Fruit fly (Drosophila melanogaster) whole organism, wandering third instar larva: ENCODE data around the gene CG5969.

Source experiments
- Abd-B ChIP-seq: fragments of >200 bp; optimal IDR thresholded peaks from 2 replicates; lab custom pipeline; 2017; ENCODE audit warnings: missing biosample characterization, missing genetic modification characterization
- CG32264 ChIP-seq: fragments of 200-800 bp; sonication (Bioruptor generic); optimal IDR thresholded peaks from 2 replicates; lab custom pipeline; 2016; ENCODE audit warnings: missing biosample characterization, missing genetic modification characterization
- CG9705 ChIP-seq: fragments of 200-800 bp; sonication (Bioruptor generic); optimal IDR thresholded peaks from 2 replicates; lab custom pipeline; 2018; ENCODE audit warnings: missing biosample characterization, mild to moderate bottlenecking, missing genetic modification characterization
- CrebA ChIP-seq: fragments of 200-800 bp; sonication (Bioruptor generic); optimal IDR thresholded peaks from 2 replicates; lab custom pipeline; 2016; ENCODE audit warnings: missing biosample characterization, mild to moderate bottlenecking, missing genetic modification characterization, borderline replicate concordance
- Dfd ChIP-seq: fragments of >200 bp; optimal IDR thresholded peaks from 2 replicates; lab custom pipeline; 2017; ENCODE audit warnings: missing biosample characterization, missing genetic modification characterization
- GATAd ChIP-seq: sonication (Bioruptor generic); optimal IDR thresholded peaks from 2 replicates; lab custom pipeline; 2016; ENCODE audit warnings: missing biosample characterization, missing genetic modification characterization
- Hnf4 ChIP-seq: fragments of 200-800 bp; sonication (Bioruptor generic); optimal IDR thresholded peaks from 2 replicates; lab custom pipeline; 2016; ENCODE audit warnings: missing biosample characterization, mild to moderate bottlenecking, missing genetic modification characterization
- Hr78 ChIP-seq: fragments of >200 bp; optimal IDR thresholded peaks from 2 replicates; lab custom pipeline; 2017; ENCODE audit warnings: missing biosample characterization, missing genetic modification characterization
- Hr83 ChIP-seq: fragments of 200-300 bp; sonication (Bioruptor generic); optimal IDR thresholded peaks from 2 replicates; lab custom pipeline; 2016; ENCODE audit warnings: missing biosample characterization, mild to moderate bottlenecking, missing genetic modification characterization, moderate library complexity; ENCODE audit not compliant: poor library complexity, severe bottlenecking
- Jra ChIP-seq: sonication (Bioruptor generic); optimal IDR thresholded peaks from 2 replicates; lab custom pipeline; 2016; ENCODE audit warnings: missing biosample characterization, missing genetic modification characterization
- Mio ChIP-seq: sonication (Bioruptor generic); optimal IDR thresholded peaks from 2 replicates; lab custom pipeline; 2016; ENCODE audit warnings: missing biosample characterization, missing genetic modification characterization
- Myc ChIP-seq: fragments of >200 bp; optimal IDR thresholded peaks from 2 replicates; lab custom pipeline; 2017
- N ChIP-seq: fragments of >200 bp; optimal IDR thresholded peaks from 2 replicates; lab custom pipeline; 2018; ENCODE audit warnings: missing biosample characterization, missing external identifiers, missing genetic modification characterization
- Rel ChIP-seq, 2 experiments: fragments of 200-800 bp; sonication (Bioruptor generic) in 1 of 2; optimal IDR thresholded peaks; 2 replicates in 1 of 2; 3 replicates in 1 of 2; lab custom pipeline; 2016 to 2019; ENCODE audit warnings: mild to moderate bottlenecking in 2 of 2, missing biosample characterization in 2 of 2, missing genetic modification characterization in 2 of 2, moderate library complexity in 1 of 2
- Vsx2 ChIP-seq: fragments of 200-300, 225-300 bp; sonication (Bioruptor generic); optimal IDR thresholded peaks from 2 replicates; lab custom pipeline; 2018; ENCODE audit warnings: missing biosample characterization, missing genetic modification characterization; ENCODE audit not compliant: partially characterized antibody
- br ChIP-seq: fragments of 200-800 bp; sonication (Bioruptor generic); optimal IDR thresholded peaks from 2 replicates; lab custom pipeline; 2016; ENCODE audit warnings: missing biosample characterization, missing genetic modification characterization
- brk ChIP-seq: fragments of 200-800 bp; sonication (Bioruptor generic); optimal IDR thresholded peaks from 2 replicates; lab custom pipeline; 2016; ENCODE audit warnings: missing biosample characterization, mild to moderate bottlenecking, missing genetic modification characterization
- dmrt93B ChIP-seq: fragments of 200-800 bp; sonication (Bioruptor generic); optimal IDR thresholded peaks from 2 replicates; lab custom pipeline; 2018; ENCODE audit warnings: missing biosample characterization, mild to moderate bottlenecking, missing genetic modification characterization
- dsf ChIP-seq: sonication (Bioruptor generic); optimal IDR thresholded peaks from 2 replicates; lab custom pipeline; 2016; ENCODE audit warnings: missing biosample characterization, missing genetic modification characterization, borderline replicate concordance
- ey ChIP-seq: fragments of 200-800 bp; sonication (Bioruptor generic); optimal IDR thresholded peaks from 2 replicates; lab custom pipeline; 2016; ENCODE audit warnings: missing biosample characterization, missing genetic modification characterization
- foxo ChIP-seq, 2 experiments: fragments of 200-800 bp; sonication (Bioruptor generic); optimal IDR thresholded peaks; 2 replicates in 1 of 2; 3 replicates in 1 of 2; lab custom pipeline; 2016 to 2017; ENCODE audit warnings: missing biosample characterization in 2 of 2, missing genetic modification characterization in 2 of 2
- fru ChIP-seq: fragments of 200-800 bp; sonication (Bioruptor generic); optimal IDR thresholded peaks from 3 replicates; lab custom pipeline; 2016; ENCODE audit warnings: missing biosample characterization, mild to moderate bottlenecking, missing genetic modification characterization
- h ChIP-seq: fragments of 200-800 bp; sonication (Bioruptor generic); optimal IDR thresholded peaks from 3 replicates; lab custom pipeline; 2016; ENCODE audit warnings: missing biosample characterization, mild to moderate bottlenecking, missing genetic modification characterization
- jim ChIP-seq: fragments of 175-275, 200-325 bp; sonication (Bioruptor generic); optimal IDR thresholded peaks from 2 replicates; lab custom pipeline; 2016; ENCODE audit warnings: missing biosample characterization, mild to moderate bottlenecking, missing genetic modification characterization
- lola ChIP-seq: fragments of >200 bp; optimal IDR thresholded peaks from 2 replicates; lab custom pipeline; 2017; ENCODE audit warnings: missing biosample characterization, missing genetic modification characterization
- pan ChIP-seq: fragments of >200 bp; optimal IDR thresholded peaks from 2 replicates; lab custom pipeline; 2017
- psq ChIP-seq: fragments of 200-800 bp; sonication (Bioruptor generic); optimal IDR thresholded peaks from 3 replicates; lab custom pipeline; 2017; ENCODE audit warnings: missing biosample characterization, mild to moderate bottlenecking, missing genetic modification characterization, moderate library complexity
- rgr ChIP-seq: fragments of 200-800 bp; sonication (Bioruptor generic); optimal IDR thresholded peaks from 3 replicates; lab custom pipeline; 2016; ENCODE audit warnings: missing biosample characterization, mild to moderate bottlenecking, missing genetic modification characterization
- sage ChIP-seq: fragments of 200-800 bp; sonication (Bioruptor generic); optimal IDR thresholded peaks from 2 replicates; lab custom pipeline; 2016; ENCODE audit warnings: missing biosample characterization, mild to moderate bottlenecking, missing genetic modification characterization
- tai ChIP-seq: sonication (Bioruptor generic); optimal IDR thresholded peaks from 2 replicates; lab custom pipeline; 2016; ENCODE audit warnings: missing biosample characterization, missing genetic modification characterization
- usp ChIP-seq: fragments of >200 bp; optimal IDR thresholded peaks from 2 replicates; lab custom pipeline; 2017; ENCODE audit warnings: missing biosample characterization, missing genetic modification characterization

Gene CG5969

dm6 chr3L:20427449-20427848, 46.1 kb upstream of the CG5969 start, which contains the start of gene CG5274:
Gene CG5274 (minus strand): TSS chr3L:20427666.
- TF ChIP-seq GATAd (GFP tag; lab: Kevin White, UChicago), result no peak
- TF ChIP-seq ey (GFP tag; lab: Kevin White, UChicago), result no peak

DNA sequence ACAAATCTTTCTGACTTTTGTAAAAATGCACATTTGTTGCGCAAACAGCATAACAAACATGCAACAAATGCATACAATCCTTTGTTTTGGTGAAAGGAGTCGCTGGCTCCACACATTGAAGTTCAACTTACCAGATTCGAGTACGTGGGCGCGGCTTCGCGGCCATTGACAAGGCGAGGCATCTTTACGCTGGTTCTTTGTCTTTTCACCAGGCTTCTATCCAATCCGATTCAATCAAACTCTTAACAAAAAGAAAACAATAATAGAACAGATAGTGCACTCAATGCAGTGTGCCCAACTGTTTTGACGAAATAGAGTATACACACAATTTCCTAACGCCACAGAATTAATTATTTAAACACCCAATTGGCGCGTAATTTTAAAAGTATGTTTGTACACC, 43.4 kb upstream of the CG5969 start, which contains the start of gene CG5262:
Gene CG5262, minus strand, starts transcription at position 294 of the 400 bp plus-strand sequence.
- TF ChIP-seq Myc (lab: Kevin White, UChicago) (no peak), brk (no peak), GATAd (GFP tag; lab: Kevin White, UChicago) (no peak), Rel (GFP tag; optimal IDR thresholded peaks at IDR 0.05; lab: Kevin White, UChicago) (no peak), Rel (tag; optimal IDR thresholded peaks at IDR 0.05; lab: Kevin White, UChicago) (peak; percentile 15)

DNA sequence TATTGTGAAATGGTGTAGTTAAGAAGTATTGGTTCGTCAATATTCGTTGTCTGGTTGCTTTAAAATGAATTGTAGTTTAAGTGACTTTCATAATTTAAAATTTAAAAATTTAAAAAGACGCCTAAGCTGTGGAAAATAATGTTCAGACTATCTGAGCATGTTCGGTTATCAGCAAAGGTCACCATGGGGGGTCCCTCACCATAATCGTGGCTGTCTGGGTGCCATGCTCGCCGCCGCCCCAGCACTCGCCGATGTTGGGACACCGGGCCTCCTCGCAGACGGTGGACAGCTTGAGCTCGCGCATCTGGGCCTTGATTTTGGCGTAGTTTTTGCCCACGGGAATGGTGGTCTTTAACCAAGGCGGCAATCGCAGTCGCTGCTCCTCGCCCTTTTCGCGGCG, 42.0 kb upstream of the CG5969 start:
- no peak for TF ChIP-seq dmrt93B
- no peak for TF ChIP-seq usp (GFP tag; lab: Kevin White, UChicago)
- no peak for TF ChIP-seq Mio (GFP tag; lab: Kevin White, UChicago)
- TF ChIP-seq Rel (GFP tag; optimal IDR thresholded peaks at IDR 0.05; lab: Kevin White, UChicago), result no peak
- no peak for TF ChIP-seq Rel (tag; optimal IDR thresholded peaks at IDR 0.05; lab: Kevin White, UChicago)
- no peak for TF ChIP-seq foxo (GFP tag; optimal IDR thresholded peaks at IDR 0.05; lab: Kevin White, UChicago)
- TF ChIP-seq CrebA (GFP tag; lab: Kevin White, UChicago), result no peak
- no peak for TF ChIP-seq tai (GFP tag; lab: Kevin White, UChicago)
- TF ChIP-seq sage (GFP tag; lab: Kevin White, UChicago), result no peak
- no peak for TF ChIP-seq h (GFP tag; lab: Kevin White, UChicago)
- TF ChIP-seq dsf (GFP tag; lab: Kevin White, UChicago), result no peak
- TF ChIP-seq GATAd (GFP tag; lab: Kevin White, UChicago), result no peak
- no peak for TF ChIP-seq pan (lab: Kevin White, UChicago)
- TF ChIP-seq Dfd (GFP tag; lab: Kevin White, UChicago), result no peak
- no peak for TF ChIP-seq fru (GFP tag; lab: Kevin White, UChicago)
- no peak for TF ChIP-seq CG9705 (GFP tag; lab: Kevin White, UChicago)
- no peak for TF ChIP-seq N
- no peak for TF ChIP-seq lola (GFP tag; lab: Kevin White, UChicago)
- no peak for TF ChIP-seq rgr (GFP tag; lab: Kevin White, UChicago)
- TF ChIP-seq Vsx2, result no peak
- no peak for TF ChIP-seq Myc (lab: Kevin White, UChicago)

DNA sequence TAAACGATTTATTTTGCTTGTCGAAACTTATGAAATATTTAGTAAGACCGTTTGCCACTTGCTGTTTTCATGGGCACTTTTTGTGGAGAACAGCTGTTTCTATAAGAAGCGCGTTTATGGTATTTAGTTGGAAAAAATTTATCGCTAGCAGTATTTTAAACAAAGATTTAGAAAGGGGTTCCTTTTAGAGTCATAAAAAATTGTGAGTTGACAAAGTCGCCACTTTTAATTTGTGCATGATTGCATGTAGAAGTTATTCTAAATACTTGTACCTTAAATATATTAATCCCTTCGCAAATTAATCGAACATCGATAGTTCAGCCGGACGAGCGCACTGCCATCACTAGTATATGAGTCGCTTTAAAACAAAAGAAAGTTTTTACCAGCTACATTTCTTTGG, 41.3 kb upstream of the CG5969 start, which contains the start of the genes Las and Psn:
Gene Las, minus strand, starts transcription at position 65 of the 400 bp plus-strand sequence.
Gene Psn, plus strand, starts transcription at position 172 of the 400 bp plus-strand sequence.
- no peak for TF ChIP-seq sage (GFP tag; lab: Kevin White, UChicago)
- TF ChIP-seq Rel (GFP tag; optimal IDR thresholded peaks at IDR 0.05; lab: Kevin White, UChicago), result no peak
- TF ChIP-seq Rel (tag; optimal IDR thresholded peaks at IDR 0.05; lab: Kevin White, UChicago), result no peak
- TF ChIP-seq CG32264 (GFP tag; lab: Kevin White, UChicago), result peak; percentile 31
- TF ChIP-seq dsf (GFP tag; lab: Kevin White, UChicago), result peak; percentile 10

dm6 chr3L:20436069-20436468, 37.5 kb upstream of the CG5969 start, which contains the start of the genes mRpL15 and CtIP:
Gene mRpL15 (minus strand): TSS chr3L:20436209.
Gene CtIP (plus strand): TSS chr3L:20436250.
- TF ChIP-seq lola (GFP tag; lab: Kevin White, UChicago) (no peak), Jra (GFP tag; lab: Kevin White, UChicago) (no peak), sage (GFP tag; lab: Kevin White, UChicago) (peak; percentile 71), fru (GFP tag; lab: Kevin White, UChicago) (no peak), tai (GFP tag; lab: Kevin White, UChicago) (no peak), br (no peak), Hr78 (GFP tag; lab: Kevin White, UChicago) (no peak)

dm6 chr3L:20439772-20440171, 33.8 kb upstream of the CG5969 start, which contains the start of gene Hpd:
Gene Hpd (minus strand): TSS chr3L:20439872.
- no peak for TF ChIP-seq Hr83 (GFP tag; lab: Kevin White, UChicago)
- no peak for TF ChIP-seq jim (GFP tag; lab: Kevin White, UChicago)
- TF ChIP-seq tai (GFP tag; lab: Kevin White, UChicago), result no peak
- TF ChIP-seq Abd-B (GFP tag; lab: Kevin White, UChicago), result no peak
- TF ChIP-seq Myc (lab: Kevin White, UChicago), result no peak
- TF ChIP-seq Dfd (GFP tag; lab: Kevin White, UChicago), result no peak
- TF ChIP-seq CrebA (GFP tag; lab: Kevin White, UChicago), result no peak
- no peak for TF ChIP-seq Hnf4 (GFP tag; lab: Kevin White, UChicago)
- TF ChIP-seq Mio (GFP tag; lab: Kevin White, UChicago), result no peak
- no peak for TF ChIP-seq Jra (GFP tag; lab: Kevin White, UChicago)
- TF ChIP-seq rgr (GFP tag; lab: Kevin White, UChicago), result no peak
- no peak for TF ChIP-seq CG9705 (GFP tag; lab: Kevin White, UChicago)
- no peak for TF ChIP-seq lola (GFP tag; lab: Kevin White, UChicago)
- TF ChIP-seq psq (GFP tag; lab: Kevin White, UChicago), result no peak
